Fruit fly (Drosophila melanogaster): ENCODE results near the gene CG5096.

CG5096 gene

DNA sequence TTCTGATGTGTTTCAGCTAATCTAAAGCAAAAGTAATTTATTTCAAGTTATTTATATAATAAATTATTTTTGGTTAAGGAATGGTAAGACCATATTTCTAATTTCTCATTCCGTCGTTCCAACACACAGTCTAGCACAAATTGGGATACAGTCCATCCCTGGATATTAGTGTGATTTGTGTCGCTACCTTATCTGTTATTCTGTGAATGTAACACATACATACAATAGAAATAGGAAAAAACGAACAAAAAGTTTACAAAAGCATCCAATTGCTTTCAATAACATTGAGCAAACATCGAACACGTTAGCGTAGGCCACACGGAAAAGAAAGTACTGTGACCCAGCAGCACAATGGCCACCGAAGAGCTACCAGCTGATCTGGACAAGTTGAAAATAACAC lies 15.5 kb upstream of the CG5096 start, which contains the start of gene CG5056:
Gene CG5056, plus strand, starts transcription at position 168 of the 400 bp plus-strand sequence.
- TF ChIP-seq CG17801 (GFP tag; optimal IDR thresholded peaks at IDR 0.05; ENCODE audit: partially characterized antibody), result peak; percentile 67

- no peak for TF ChIP-seq CG17801 (GFP tag; optimal IDR thresholded peaks at IDR 0.05; ENCODE audit: partially characterized antibody)
Observed at dm6 chr2L:10372297-10372696, 9.8 kb upstream of the CG5096 start.

DNA sequence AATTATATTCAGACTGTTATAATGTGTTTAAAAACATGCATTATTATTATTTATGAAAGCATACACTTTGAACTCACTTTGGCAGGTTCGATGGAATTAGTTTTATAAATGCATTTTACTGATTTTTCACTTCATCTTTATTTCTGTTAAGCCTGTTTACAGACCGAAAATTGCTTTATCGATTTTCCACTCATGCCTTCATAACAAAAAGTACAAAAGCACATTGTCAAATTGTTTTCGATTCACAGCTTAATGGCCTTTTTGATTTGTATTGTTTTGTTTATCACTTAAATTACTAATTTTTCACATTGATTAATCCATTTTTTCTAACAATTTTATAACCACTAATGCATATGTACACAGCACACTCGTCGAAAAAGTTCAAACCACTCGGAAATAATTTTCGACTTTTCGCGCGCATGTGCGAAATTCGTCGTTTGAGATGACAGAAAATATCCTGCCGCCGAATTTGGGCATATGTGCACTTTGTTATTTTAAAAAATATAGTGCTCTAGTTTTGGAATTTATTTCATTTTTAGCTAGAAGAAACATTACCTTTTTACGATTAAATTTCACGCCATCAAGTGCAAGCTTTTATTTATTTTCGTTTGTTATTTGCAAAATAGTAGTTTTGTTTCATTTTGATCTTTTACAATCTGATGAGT lies 8.3 kb upstream of the CG5096 start, which contains the start of gene rho-5:
Gene rho-5, minus strand, starts transcription at position 296 of the 665 bp plus-strand sequence.
- TF ChIP-seq CG17801 (GFP tag; optimal IDR thresholded peaks at IDR 0.05; ENCODE audit: partially characterized antibody), result no peak

DNA sequence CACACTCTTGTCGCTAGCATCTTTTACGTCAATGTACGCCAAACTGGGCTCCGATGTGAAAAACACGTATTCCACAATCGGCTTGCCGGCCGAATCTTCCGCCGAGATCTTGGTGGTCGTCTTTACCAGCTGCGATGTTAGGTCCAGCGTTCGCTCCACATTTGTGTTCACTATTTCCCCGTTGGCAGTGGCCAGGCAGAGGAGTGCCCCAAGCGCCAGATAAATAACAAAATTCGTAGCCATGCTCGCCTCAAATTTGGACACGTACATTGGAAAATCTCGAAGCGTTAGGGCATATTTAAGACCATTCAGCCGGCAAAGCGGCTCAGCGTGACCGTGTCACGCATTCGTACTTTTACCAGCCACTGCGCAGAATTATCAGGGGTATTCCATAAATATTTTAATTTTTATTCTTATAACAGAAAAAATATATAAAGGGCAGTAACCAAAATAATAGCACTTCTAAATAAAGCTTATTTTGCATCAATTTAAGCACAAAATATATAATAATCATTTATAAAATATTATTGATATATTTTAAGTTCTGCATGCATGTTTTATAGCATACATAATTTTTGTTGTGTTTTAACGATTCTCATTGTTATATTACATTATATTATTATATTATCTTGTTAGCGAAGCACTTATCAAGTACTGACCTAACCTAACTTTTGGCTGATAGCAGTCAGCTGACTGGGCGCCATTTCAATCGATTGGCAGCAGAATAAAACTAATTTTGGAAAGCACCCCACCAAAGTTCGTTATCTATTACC lies 6.4 kb upstream of the CG5096 start, which contains the start of the genes CG33303 and dpr19:
Gene CG33303, minus strand, starts transcription at position 294 of the 773 bp plus-strand sequence.
Gene dpr19, plus strand, starts transcription at position 705 of the 773 bp plus-strand sequence.
- TF ChIP-seq CG17801 (GFP tag; optimal IDR thresholded peaks at IDR 0.05; ENCODE audit: partially characterized antibody), result peak; percentile 59

dm6 chr2L:10376276-10376675 lies 5.8 kb upstream of the CG5096 start:
- no peak for TF ChIP-seq CG17801 (GFP tag; optimal IDR thresholded peaks at IDR 0.05; ENCODE audit: partially characterized antibody)

DNA sequence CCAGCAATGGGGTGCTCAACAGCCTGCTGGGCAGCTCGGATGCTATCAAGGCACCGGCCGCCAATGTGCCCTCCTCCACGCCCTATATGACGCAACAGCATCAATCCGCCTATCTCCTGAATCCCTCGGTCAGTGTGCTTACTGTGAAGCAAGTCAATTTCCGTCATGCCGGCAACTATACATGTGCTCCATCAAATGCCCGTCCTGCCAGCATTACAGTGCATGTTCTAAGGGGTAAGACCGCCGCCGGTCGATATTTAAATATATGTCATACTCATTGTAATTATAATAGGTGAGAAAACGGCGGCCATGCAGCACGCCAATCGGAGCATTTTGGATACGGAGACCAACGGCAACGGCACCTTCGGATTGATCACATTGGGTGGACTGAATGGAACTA lies 3.4 kb upstream of the CG5096 start:
- TF ChIP-seq CG17801 (GFP tag; optimal IDR thresholded peaks at IDR 0.05; ENCODE audit: partially characterized antibody), result no peak

DNA sequence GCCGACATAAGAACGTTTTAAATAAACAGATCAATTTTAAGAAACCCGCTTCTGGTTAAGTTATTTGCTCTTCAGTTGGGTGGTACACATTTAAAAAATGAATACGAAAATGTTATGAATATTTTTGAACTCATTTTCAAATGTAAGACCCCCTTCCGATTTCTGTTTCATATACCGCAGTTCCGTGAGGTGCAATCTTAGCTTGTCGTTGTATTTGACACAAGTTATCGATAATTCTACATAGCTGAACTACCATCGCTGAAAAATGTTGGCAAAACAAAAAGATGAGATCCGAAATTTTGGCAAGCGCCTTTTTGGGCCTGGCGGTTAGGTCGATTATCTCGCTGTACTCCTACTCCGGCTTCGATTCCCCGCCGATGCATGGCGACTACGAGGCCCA lies 2.2 kb upstream of the CG5096 start, which contains the start of gene gny:
Gene gny, plus strand, starts transcription at position 239 of the 400 bp plus-strand sequence.
- no peak for TF ChIP-seq CG17801 (GFP tag; optimal IDR thresholded peaks at IDR 0.05; ENCODE audit: partially characterized antibody)

DNA sequence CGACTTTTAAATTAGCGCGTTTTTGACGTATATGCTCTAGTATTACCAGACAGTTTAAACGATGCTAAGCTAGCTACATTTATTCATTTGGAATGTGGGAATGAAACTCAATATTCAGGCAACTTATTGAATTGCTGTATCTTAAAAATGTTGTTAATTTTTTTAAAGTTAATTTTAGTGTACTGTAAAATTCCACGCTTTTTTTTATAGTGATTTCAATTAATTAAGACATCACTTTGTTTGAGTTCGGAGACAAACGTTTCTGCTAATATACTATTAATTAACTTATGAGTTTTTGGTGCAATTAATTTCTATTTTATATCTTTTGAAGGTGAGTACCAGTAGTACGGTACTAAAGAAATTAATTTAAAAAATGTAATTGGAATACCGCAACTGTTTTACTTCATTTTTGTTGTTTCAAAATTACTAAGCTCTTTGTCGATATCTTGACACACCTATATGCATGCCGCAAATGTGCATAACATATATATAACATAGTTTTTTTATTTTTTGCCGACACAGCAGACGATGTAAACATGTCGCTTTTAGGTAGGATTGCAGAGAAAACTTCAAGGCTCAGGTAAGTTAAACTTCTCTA lies 4.2 kb downstream of the CG5096 start, which contains the start of the genes Cdk1 and mRpS7:
Gene Cdk1, minus strand, starts transcription at position 55 of the 598 bp plus-strand sequence.
Gene mRpS7, plus strand, starts transcription at position 455 of the 598 bp plus-strand sequence.
- TF ChIP-seq CG17801 (GFP tag; optimal IDR thresholded peaks at IDR 0.05; ENCODE audit: partially characterized antibody), result peak; percentile 36

dm6 chr2L:10386824-10387223 lies 4.8 kb downstream of the CG5096 start:
- TF ChIP-seq CG17801 (GFP tag; optimal IDR thresholded peaks at IDR 0.05; ENCODE audit: partially characterized antibody), result no peak

- TF ChIP-seq CG17801 (GFP tag; optimal IDR thresholded peaks at IDR 0.05; ENCODE audit: partially characterized antibody), result peak; percentile 41
Observed at dm6 chr2L:10387869-10388726, 6.0 kb downstream of the CG5096 start, which contains the start of gene da. Gene da, plus strand, starts transcription at chr2L:10388105.

- no peak for TF ChIP-seq CG17801 (GFP tag; optimal IDR thresholded peaks at IDR 0.05; ENCODE audit: partially characterized antibody)
Observed at dm6 chr2L:10393467-10393866, 11.4 kb downstream of the CG5096 start.

DNA sequence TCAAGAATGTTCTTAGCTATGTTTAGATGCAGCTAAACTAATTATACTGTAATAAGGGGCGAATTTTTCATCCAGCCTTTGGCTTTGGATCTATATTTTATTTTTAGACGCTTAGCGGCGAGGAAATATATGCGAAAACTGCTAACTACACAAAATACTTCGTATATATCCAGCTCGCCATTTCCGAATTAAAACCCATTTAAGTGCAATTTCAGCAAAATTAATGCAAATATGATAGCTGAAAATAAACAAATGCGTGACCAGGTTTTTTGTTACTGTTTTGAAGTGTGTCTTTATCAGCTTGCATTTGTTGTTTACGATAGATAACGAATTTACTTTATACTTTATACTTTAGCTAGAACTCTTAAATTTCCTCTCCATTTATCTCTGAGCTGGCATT lies 13.0 kb downstream of the CG5096 start:
- TF ChIP-seq CG17801 (GFP tag; optimal IDR thresholded peaks at IDR 0.05; ENCODE audit: partially characterized antibody), result peak; percentile 8

DNA sequence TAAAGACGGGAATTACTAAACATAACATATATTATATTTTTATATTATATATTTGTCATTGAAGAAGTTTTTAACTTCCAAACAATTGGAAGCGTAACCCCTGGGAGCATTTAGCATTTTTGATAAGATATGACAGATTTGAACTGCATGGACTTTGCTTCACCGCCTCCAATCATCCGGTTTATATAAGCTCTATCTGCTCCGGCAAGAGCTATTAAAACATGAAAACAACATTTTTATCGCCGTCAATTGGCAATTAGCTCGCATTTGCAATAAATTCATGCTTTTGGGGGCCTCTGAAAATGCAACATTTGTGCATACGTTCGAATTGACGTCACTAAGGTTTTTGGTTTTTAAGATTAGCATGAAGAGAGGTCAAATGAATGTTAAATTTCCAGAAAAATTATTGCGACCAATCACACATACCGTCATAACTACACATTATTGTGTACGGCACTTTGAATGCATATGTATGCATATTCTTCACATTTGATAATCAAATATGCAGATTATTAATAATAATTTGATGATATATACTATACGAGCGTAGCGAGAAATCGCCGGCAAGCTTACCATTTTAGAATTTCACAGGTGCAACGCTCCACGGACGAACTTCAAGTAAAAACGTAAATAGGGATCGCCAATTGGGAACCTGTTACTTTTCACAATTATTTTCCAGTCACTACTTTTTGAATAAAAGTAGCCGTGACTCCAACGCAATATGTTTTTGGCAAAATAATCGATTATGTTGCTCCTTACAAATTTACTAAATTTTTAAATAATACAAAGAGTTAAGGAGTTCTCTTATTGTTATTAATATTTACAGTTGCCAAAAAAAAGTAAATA lies 13.8 kb downstream of the CG5096 start, which contains the start of gene Mdh1:
Gene Mdh1, minus strand, starts transcription at position 691 of the 846 bp plus-strand sequence.
- no peak for TF ChIP-seq CG17801 (GFP tag; optimal IDR thresholded peaks at IDR 0.05; ENCODE audit: partially characterized antibody)

Data from ovary, adult (tissue).